Fruit fly (Drosophila melanogaster): ENCODE results near the gene CG14323.

DNA sequence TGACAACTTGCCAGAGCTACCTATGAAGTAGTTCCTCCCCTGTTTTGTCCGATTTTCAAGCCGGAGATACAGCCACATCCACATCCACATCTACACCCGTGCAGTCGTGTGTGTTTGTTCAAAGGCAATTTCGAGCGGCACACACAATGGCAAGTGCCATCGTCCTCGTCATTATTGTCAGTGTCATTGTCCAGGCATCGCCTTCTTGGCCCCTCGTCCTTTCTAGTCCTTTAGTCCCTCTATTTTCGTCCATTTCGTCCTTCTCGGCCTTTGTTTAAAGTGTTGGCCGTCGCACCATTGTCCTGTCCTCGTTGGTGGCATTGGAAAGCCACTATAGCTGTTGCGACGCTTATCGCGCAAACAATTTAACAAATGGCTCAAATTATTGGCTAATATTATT, 18.9 kb downstream of the CG14323 start:
- no peak for TF ChIP-seq fru (GFP tag; optimal IDR thresholded peaks at IDR 0.05)
- no peak for TF ChIP-seq CG9705 (GFP tag; optimal IDR thresholded peaks at IDR 0.05)
- TF ChIP-seq psq (GFP tag; optimal IDR thresholded peaks at IDR 0.05), result no peak
- no peak for TF ChIP-seq Sp1 (GFP tag; optimal IDR thresholded peaks at IDR 0.05)
- TF ChIP-seq rgr (GFP tag; optimal IDR thresholded peaks at IDR 0.05), result no peak
- TF ChIP-seq GATAd (GFP tag; optimal IDR thresholded peaks at IDR 0.05), result no peak
- TF ChIP-seq br (GFP tag; optimal IDR thresholded peaks at IDR 0.05), result no peak
- no peak for TF ChIP-seq brk (GFP tag; optimal IDR thresholded peaks at IDR 0.05)
- TF ChIP-seq Abd-B (GFP tag; optimal IDR thresholded peaks at IDR 0.05), result no peak
- TF ChIP-seq OdsH (GFP tag; optimal IDR thresholded peaks at IDR 0.05), result no peak
- TF ChIP-seq HLH106 (tag; optimal IDR thresholded peaks at IDR 0.05), result no peak
- TF ChIP-seq dmrt93B (GFP tag; optimal IDR thresholded peaks at IDR 0.05), result no peak
- no peak for TF ChIP-seq h (GFP tag; optimal IDR thresholded peaks at IDR 0.05)

Measured in whole organism, wandering third instar larva.